Fruit fly (Drosophila melanogaster): ENCODE results near the gene CG13005.

The CG13005 gene

DNA sequence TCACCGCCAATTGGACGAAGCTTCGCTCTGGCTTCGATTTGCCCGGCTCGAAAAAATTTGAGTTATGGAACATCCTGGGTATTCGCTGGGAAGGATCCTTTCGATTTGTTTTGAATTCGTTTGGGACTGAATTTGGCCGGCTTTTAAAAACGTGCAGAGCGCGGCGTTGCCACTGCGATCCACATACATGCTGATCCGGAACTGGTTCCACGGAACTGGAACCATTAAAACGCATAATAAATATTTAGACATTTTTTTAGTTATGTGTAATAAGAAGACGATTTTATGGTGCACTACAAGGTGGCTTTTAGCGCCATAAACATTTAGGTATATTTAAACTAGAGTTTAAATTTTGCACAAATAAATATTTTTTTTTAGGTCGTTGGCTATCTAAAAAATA lies 12.4 kb upstream of the CG13005 start, which contains the start of gene Rrp45 (continued):
- no peak for TF ChIP-seq CG8290 (GFP tag; optimal IDR thresholded peaks at IDR 0.05)
- TF ChIP-seq CG8290 (tag; optimal IDR thresholded peaks at IDR 0.05), result no peak
- no peak for TF ChIP-seq jigr1 (GFP tag; IDR thresholded peaks at IDR 0.05)
- no peak for TF ChIP-seq Dek (tag; optimal IDR thresholded peaks at IDR 0.05)
- no peak for TF ChIP-seq CG14860 (GFP tag; IDR thresholded peaks at IDR 0.05; ENCODE audit: partially characterized antibody)
- no peak for TF ChIP-seq z (GFP tag; IDR thresholded peaks at IDR 0.05)
- TF ChIP-seq jumu (GFP tag; optimal IDR thresholded peaks at IDR 0.05), result no peak
- TF ChIP-seq CG8388 (GFP tag; optimal IDR thresholded peaks at IDR 0.05), result no peak
- TF ChIP-seq CG34224 (GFP tag; IDR thresholded peaks at IDR 0.05; ENCODE audit: partially characterized antibody), result no peak
- TF ChIP-seq lmd (GFP tag; IDR thresholded peaks at IDR 0.05), result no peak
- no peak for TF ChIP-seq CG31224 (GFP tag; IDR thresholded peaks at IDR 0.05)
- TF ChIP-seq CG12299 (tag; optimal IDR thresholded peaks at IDR 0.05), result no peak
- TF ChIP-seq rib (GFP tag; IDR thresholded peaks at IDR 0.05), result no peak
- no peak for TF ChIP-seq onecut (GFP tag; IDR thresholded peaks at IDR 0.05)
- TF ChIP-seq CG5245 (GFP tag; optimal IDR thresholded peaks at IDR 0.05), result no peak
- TF ChIP-seq ftz-f1 (GFP tag; optimal IDR thresholded peaks at IDR 0.05), result no peak
- no peak for TF ChIP-seq CG18011 (GFP tag; optimal IDR thresholded peaks at IDR 0.05)
- no peak for TF ChIP-seq CG11695 (GFP tag; IDR thresholded peaks at IDR 0.05)
- no peak for TF ChIP-seq Ravus (GFP tag; IDR thresholded peaks at IDR 0.05)
- TF ChIP-seq NC2α (GFP tag; optimal IDR thresholded peaks at IDR 0.05), result no peak
- TF ChIP-seq grau (tag; optimal IDR thresholded peaks at IDR 0.05), result no peak
- TF ChIP-seq Jarid2 (GFP tag; optimal IDR thresholded peaks at IDR 0.05), result no peak
- TF ChIP-seq Dll (GFP tag; IDR thresholded peaks at IDR 0.05; ENCODE audit: partially characterized antibody), result no peak
- peak; percentile 14 for TF ChIP-seq Max (GFP tag; optimal IDR thresholded peaks at IDR 0.05)
- no peak for TF ChIP-seq p53 (GFP tag; optimal IDR thresholded peaks at IDR 0.05)
- no peak for TF ChIP-seq CG14667 (GFP tag; IDR thresholded peaks at IDR 0.05)
- no peak for TF ChIP-seq CG1024 (GFP tag; IDR thresholded peaks at IDR 0.05)
- TF ChIP-seq CG12769 (tag; optimal IDR thresholded peaks at IDR 0.05), result no peak
- no peak for TF ChIP-seq CG9609 (GFP tag; optimal IDR thresholded peaks at IDR 0.05)
- TF ChIP-seq otp (GFP tag; IDR thresholded peaks at IDR 0.05), result no peak
- TF ChIP-seq cwo (GFP tag; optimal IDR thresholded peaks at IDR 0.05), result peak; percentile 4
- no peak for TF ChIP-seq E2f1 (GFP tag; IDR thresholded peaks at IDR 0.05)
- TF ChIP-seq ewg (GFP tag; optimal IDR thresholded peaks at IDR 0.05), result no peak
- no peak for TF ChIP-seq tap (tag; optimal IDR thresholded peaks at IDR 0.05)
- no peak for TF ChIP-seq CG13123 (GFP tag; optimal IDR thresholded peaks at IDR 0.05)
- no peak for TF ChIP-seq CG17361 (GFP tag; IDR thresholded peaks at IDR 0.05)
- TF ChIP-seq CG30020 (tag; optimal IDR thresholded peaks at IDR 0.05), result no peak
- TF ChIP-seq hth (optimal IDR thresholded peaks at IDR 0.05), result no peak
- no peak for TF ChIP-seq vvl (GFP tag; IDR thresholded peaks at IDR 0.05)
- no peak for TF ChIP-seq CG8281 (tag; optimal IDR thresholded peaks at IDR 0.05)
- no peak for TF ChIP-seq pita (GFP tag; optimal IDR thresholded peaks at IDR 0.05)
- TF ChIP-seq Opbp (GFP tag; IDR thresholded peaks at IDR 0.05; ENCODE audit: partially characterized antibody), result no peak
- TF ChIP-seq bsh (GFP tag; optimal IDR thresholded peaks at IDR 0.05), result no peak
- no peak for TF ChIP-seq prd (optimal IDR thresholded peaks at IDR 0.05)
- no peak for TF ChIP-seq prd (GFP tag; IDR thresholded peaks at IDR 0.05)
- TF ChIP-seq MBD-R2 (GFP tag; IDR thresholded peaks at IDR 0.05), result peak; percentile 77
- no peak for TF ChIP-seq Hmr (GFP tag; optimal IDR thresholded peaks at IDR 0.05)
- no peak for TF ChIP-seq wor (GFP tag; IDR thresholded peaks at IDR 0.05)
- TF ChIP-seq CG15269 (tag; optimal IDR thresholded peaks at IDR 0.05), result no peak
- TF ChIP-seq CG6813 (GFP tag; optimal IDR thresholded peaks at IDR 0.05), result no peak
- no peak for TF ChIP-seq CG13894 (tag; optimal IDR thresholded peaks at IDR 0.05)
- no peak for TF ChIP-seq h (optimal IDR thresholded peaks at IDR 0.05)
- no peak for TF ChIP-seq CG12155 (GFP tag; optimal IDR thresholded peaks at IDR 0.05)

Data from whole organism, embryonic.